Worm (Caenorhabditis elegans) whole organism, L1 larva: ENCODE results near the gene Y77E11A.23.
A peak's percentile ranks its signal among the peaks of the same experiment; 100 is the strongest.

ENCODE experiments used
- C04F5.9 ChIP-seq: sonication (generic microtip); optimal IDR thresholded peaks from 2 replicates; lab custom pipeline; 2016; ENCODE audit warnings: missing genetic modification characterization, missing compliant biosample characterization
- C16A3.4 ChIP-seq: fragments of 150-350 bp; optimal IDR thresholded peaks from 2 replicates; lab custom pipeline; 2014; ENCODE audit warnings: missing biosample characterization, missing genetic modification characterization
- C34B4.2 ChIP-seq: sonication (generic microtip); optimal IDR thresholded peaks from 2 replicates; lab custom pipeline; 2017; ENCODE audit warnings: mild to moderate bottlenecking, missing genetic modification characterization, missing compliant biosample characterization
- F16B12.6 ChIP-seq: fragments of 150-350 bp; optimal IDR thresholded peaks from 2 replicates; lab custom pipeline; 2014; ENCODE audit warnings: missing biosample characterization, missing genetic modification characterization
- alr-1 ChIP-seq: fragments of 200-800 bp; sonication (Bioruptor generic); optimal IDR thresholded peaks from 2 replicates; lab custom pipeline; 2018; ENCODE audit warnings: borderline replicate concordance, mild to moderate bottlenecking, missing genetic modification characterization, missing compliant biosample characterization
- aly-2 ChIP-seq: fragments of 150-350 bp; optimal IDR thresholded peaks from 2 replicates; lab custom pipeline; 2014; ENCODE audit warnings: missing biosample characterization, missing genetic modification characterization
- ama-1 ChIP-seq: fragments of 150-350 bp; optimal IDR thresholded peaks from 2 replicates; lab custom pipeline; 2014
- ceh-63 ChIP-seq: fragments of 200-800 bp; sonication (Bioruptor generic); optimal IDR thresholded peaks from 2 replicates; lab custom pipeline; 2018; ENCODE audit warnings: mild to moderate bottlenecking, missing genetic modification characterization, missing compliant biosample characterization
- ceh-90 ChIP-seq: sonication (generic microtip); optimal IDR thresholded peaks from 2 replicates; lab custom pipeline; 2016; ENCODE audit warnings: missing genetic modification characterization, missing compliant biosample characterization
- ces-1 ChIP-seq: fragments of 150-350 bp; optimal IDR thresholded peaks from 2 replicates; lab custom pipeline; 2014; ENCODE audit warnings: missing biosample characterization, missing genetic modification reagents, missing genetic modification characterization
- dpl-1 ChIP-seq, 3 experiments: fragments of 150-350 bp in 2 of 3; sonication (generic microtip) in 1 of 3; optimal IDR thresholded peaks; 2 replicates each; lab custom pipeline; 2014 to 2017; ENCODE audit warnings: missing biosample characterization in 3 of 3, missing genetic modification characterization in 3 of 3, missing genetic modification reagents in 3 of 3
- efl-1 ChIP-seq, 4 experiments: fragments of 150-350 bp; optimal IDR thresholded peaks in 3 of 4; peaks in 1 of 4; 1 replicate in 1 of 4; 2 replicates in 3 of 4; lab custom pipeline; 2014; ENCODE audit warnings: missing biosample characterization in 2 of 4, missing genetic modification characterization in 2 of 4, missing genetic modification reagents in 2 of 4
- egl-13 ChIP-seq: sonication (generic microtip); optimal IDR thresholded peaks from 2 replicates; lab custom pipeline; 2016; ENCODE audit warnings: missing genotype, missing genetic modification reagents, missing genetic modification characterization, missing compliant biosample characterization
- egl-27 ChIP-seq, 2 experiments: fragments of 150-350 bp in 1 of 2; sonication (generic microtip); optimal IDR thresholded peaks; 3 replicates each; lab custom pipeline; 2017 to 2018; ENCODE audit warnings: missing biosample characterization in 2 of 2, missing genetic modification characterization in 2 of 2, missing genetic modification reagents in 2 of 2
- elt-3 ChIP-seq, 6 experiments: fragments of 150-350 bp in 1 of 6; sonication (generic microtip); optimal IDR thresholded peaks; 2 replicates each; lab custom pipeline; 2017 to 2018; ENCODE audit warnings: missing biosample characterization in 6 of 6, missing genetic modification characterization in 6 of 6, inconsistent platforms in 1 of 6
- ets-5 ChIP-seq: fragments of 200-800 bp; sonication (Bioruptor generic); IDR thresholded peaks from 2 replicates; pipeline ENCODE4 v1.3.6; 2022; ENCODE audit warnings: missing genetic modification characterization, missing compliant biosample characterization
- hlh-17 ChIP-seq: fragments of 200-800 bp; sonication (Bioruptor generic); optimal IDR thresholded peaks from 2 replicates; lab custom pipeline; 2018; ENCODE audit warnings: missing genetic modification characterization, mild to moderate bottlenecking, missing compliant biosample characterization, moderate library complexity, borderline replicate concordance
- irx-1 ChIP-seq: sonication (generic microtip); optimal IDR thresholded peaks from 2 replicates; lab custom pipeline; 2016; ENCODE audit warnings: missing genetic modification characterization, missing compliant biosample characterization
- lin-14 ChIP-seq: fragments of 200-800 bp; sonication (Bioruptor generic); optimal IDR thresholded peaks from 2 replicates; lab custom pipeline; 2018; ENCODE audit warnings: mild to moderate bottlenecking, missing genetic modification characterization, moderate library complexity, missing compliant biosample characterization
- lir-3 ChIP-seq: sonication (generic microtip); optimal IDR thresholded peaks from 2 replicates; lab custom pipeline; 2016; ENCODE audit warnings: mild to moderate bottlenecking, missing genetic modification characterization, moderate library complexity, missing compliant biosample characterization; ENCODE audit not compliant: poor library complexity
- mab-9 ChIP-seq: fragments of 200-800 bp; sonication (Bioruptor generic); IDR thresholded peaks from 2 replicates; pipeline ENCODE4 v1.3.6; 2022; ENCODE audit warnings: missing genetic modification reagents, missing genetic modification characterization, missing compliant biosample characterization
- mdl-1 ChIP-seq, 2 experiments: fragments of 150-350 bp; optimal IDR thresholded peaks; 2 replicates each; lab custom pipeline; 2014 to 2017; ENCODE audit warnings: missing biosample characterization in 2 of 2, missing genetic modification characterization in 2 of 2, inconsistent platforms in 1 of 2
- mef-2 ChIP-seq: fragments of 150-350 bp; optimal IDR thresholded peaks from 2 replicates; lab custom pipeline; 2014; ENCODE audit warnings: missing biosample characterization, missing genetic modification characterization
- mep-1 ChIP-seq: fragments of 150-350 bp; optimal IDR thresholded peaks from 2 replicates; lab custom pipeline; 2014; ENCODE audit warnings: missing biosample characterization, missing genetic modification characterization
- nhr-11 ChIP-seq: fragments of 150-350 bp; optimal IDR thresholded peaks from 2 replicates; lab custom pipeline; 2014; ENCODE audit warnings: missing biosample characterization, missing genetic modification characterization
- nhr-12 ChIP-seq: sonication (generic microtip); optimal IDR thresholded peaks from 2 replicates; lab custom pipeline; 2017; ENCODE audit warnings: missing biosample characterization, missing genetic modification characterization
- nhr-19 ChIP-seq: fragments of 200-800 bp; sonication (Bioruptor generic); conservative IDR thresholded peaks from 2 replicates; pipeline ENCODE4 v1.3.6; 2022; ENCODE audit warnings: missing genetic modification characterization, missing compliant biosample characterization
- nhr-20 ChIP-seq: sonication (generic microtip); optimal IDR thresholded peaks from 2 replicates; lab custom pipeline; 2016; ENCODE audit warnings: mild to moderate bottlenecking, missing genetic modification characterization, missing compliant biosample characterization
- nhr-47 ChIP-seq: sonication (generic microtip); optimal IDR thresholded peaks from 2 replicates; lab custom pipeline; 2016; ENCODE audit warnings: mild to moderate bottlenecking, missing genetic modification characterization, moderate library complexity, missing compliant biosample characterization
- nhr-71 ChIP-seq: sonication (generic microtip); optimal IDR thresholded peaks from 2 replicates; lab custom pipeline; 2016; ENCODE audit warnings: mild to moderate bottlenecking, missing genetic modification characterization, moderate library complexity, missing compliant biosample characterization
- nhr-84 ChIP-seq: sonication (generic microtip); optimal IDR thresholded peaks from 2 replicates; lab custom pipeline; 2017; ENCODE audit warnings: missing biosample characterization, missing genetic modification characterization
- nhr-85 ChIP-seq: sonication (generic microtip); peaks from one replicate; lab custom pipeline; 2016; ENCODE audit warnings: missing genetic modification characterization, inconsistent platforms, missing compliant biosample characterization
- pqm-1 ChIP-seq: sonication (generic microtip); optimal IDR thresholded peaks from 3 replicates; lab custom pipeline; 2017; ENCODE audit warnings: missing biosample characterization, missing genetic modification characterization
- rnt-1 ChIP-seq: sonication (generic microtip); optimal IDR thresholded peaks from 2 replicates; lab custom pipeline; 2016; ENCODE audit warnings: mild to moderate bottlenecking, missing genetic modification characterization, moderate library complexity, missing compliant biosample characterization
- skn-1 ChIP-seq: fragments of 150-350 bp; optimal IDR thresholded peaks from 2 replicates; lab custom pipeline; 2014; ENCODE audit warnings: missing biosample characterization, missing genetic modification characterization
- snpc-4 ChIP-seq: fragments of 150-350 bp; optimal IDR thresholded peaks from 2 replicates; lab custom pipeline; 2014; ENCODE audit warnings: missing biosample characterization, missing genetic modification characterization
- sptf-1 ChIP-seq: fragments of 150-350 bp; optimal IDR thresholded peaks from 2 replicates; lab custom pipeline; 2014; ENCODE audit warnings: missing biosample characterization, missing genetic modification characterization
- unc-130 ChIP-seq: fragments of 150-350 bp; optimal IDR thresholded peaks from 2 replicates; lab custom pipeline; 2017; ENCODE audit warnings: missing biosample characterization, missing genetic modification characterization, inconsistent platforms
- unc-30 ChIP-seq: sonication (generic microtip); optimal IDR thresholded peaks from 2 replicates; lab custom pipeline; 2017; ENCODE audit warnings: missing biosample characterization, missing genetic modification characterization
- unc-62 ChIP-seq: fragments of 150-350 bp; optimal IDR thresholded peaks from 2 replicates; lab custom pipeline; 2014; ENCODE audit warnings: missing biosample characterization, missing genetic modification reagents, missing genetic modification characterization
- unc-98 ChIP-seq: fragments of 200-800 bp; sonication (Bioruptor generic); IDR thresholded peaks from 2 replicates; pipeline ENCODE4 v1.3.6; 2022; ENCODE audit warnings: missing genetic modification characterization, missing compliant biosample characterization
- vab-15 ChIP-seq: sonication (generic microtip); optimal IDR thresholded peaks from 2 replicates; lab custom pipeline; 2017; ENCODE audit warnings: missing genotype, mild to moderate bottlenecking, missing genetic modification characterization, missing compliant biosample characterization
- zip-4 ChIP-seq: fragments of 200-800 bp; sonication (Bioruptor generic); optimal IDR thresholded peaks from 2 replicates; lab custom pipeline; 2018; ENCODE audit warnings: mild to moderate bottlenecking, missing genetic modification characterization, moderate library complexity, missing compliant biosample characterization
- ztf-11 ChIP-seq, 2 experiments: sonication (generic microtip); optimal IDR thresholded peaks; 2 replicates each; lab custom pipeline; 2016 to 2017; ENCODE audit warnings: missing genetic modification characterization in 2 of 2, missing biosample characterization in 1 of 2, missing compliant biosample characterization in 1 of 2
- ztf-4 ChIP-seq: fragments of 150-350 bp; optimal IDR thresholded peaks from 2 replicates; lab custom pipeline; 2014; ENCODE audit warnings: missing biosample characterization, missing genetic modification characterization

Y77E11A.23 gene

ce11 chrIV:1430261-1430660 lies at the start of gene Y77E11A.23:
Gene Y77E11A.23, minus strand, starts transcription at chrIV:1430367.
- no peak for TF ChIP-seq zip-4
- no peak for TF ChIP-seq lir-3 (tag; lab: Kevin White, UChicago)
- TF ChIP-seq unc-62 (GFP tag; lab: Kevin White, UChicago), result no peak
- TF ChIP-seq, all 84 proteins: peak for 0

DNA sequence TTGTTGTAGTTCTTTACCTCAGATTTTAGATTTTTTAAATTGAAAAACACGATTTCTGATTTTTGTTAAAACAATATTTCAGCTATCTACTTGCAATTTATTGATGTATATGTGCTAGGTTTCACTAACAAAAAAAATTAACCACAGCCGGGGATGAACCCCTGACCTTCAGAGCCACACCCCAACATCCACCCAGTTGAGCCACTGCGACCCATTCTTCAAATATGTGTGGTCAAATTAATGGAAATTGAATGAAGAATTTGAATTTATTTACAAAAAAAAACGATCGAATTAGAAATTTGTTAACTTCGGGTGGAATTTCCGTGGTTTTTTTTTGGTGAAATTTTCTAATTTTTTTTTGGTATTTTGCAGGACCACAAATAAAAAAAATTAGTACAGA lies 48.5 kb upstream of the Y77E11A.23 start:
- TF ChIP-seq dpl-1 (GFP tag; optimal IDR thresholded peaks at IDR 0.05; lab: Kevin White, UChicago), result no peak
- TF ChIP-seq ceh-90, result no peak
- TF ChIP-seq mep-1 (tag; lab: Kevin White, UChicago), result no peak
- no peak for TF ChIP-seq pqm-1
- no peak for TF ChIP-seq egl-27 (tag; optimal IDR thresholded peaks at IDR 0.05; lab: Kevin White, UChicago)
- no peak for TF ChIP-seq ztf-4 (tag; lab: Kevin White, UChicago)
- TF ChIP-seq ces-1, result no peak
- TF ChIP-seq alr-1 (tag; lab: Kevin White, UChicago), result no peak
- no peak for TF ChIP-seq sptf-1
- TF ChIP-seq nhr-71 (tag; lab: Kevin White, UChicago), result no peak
- no peak for TF ChIP-seq elt-3 (tag; optimal IDR thresholded peaks at IDR 0.05; lab: Kevin White, UChicago)
- TF ChIP-seq mef-2, result no peak
- TF ChIP-seq ztf-11 (tag; optimal IDR thresholded peaks at IDR 0.05; lab: Kevin White, UChicago), result no peak
- no peak for TF ChIP-seq skn-1 (tag; lab: Kevin White, UChicago)
- no peak for TF ChIP-seq unc-130 (tag; lab: Kevin White, UChicago)
- no peak for TF ChIP-seq nhr-47 (tag; lab: Kevin White, UChicago)

DNA sequence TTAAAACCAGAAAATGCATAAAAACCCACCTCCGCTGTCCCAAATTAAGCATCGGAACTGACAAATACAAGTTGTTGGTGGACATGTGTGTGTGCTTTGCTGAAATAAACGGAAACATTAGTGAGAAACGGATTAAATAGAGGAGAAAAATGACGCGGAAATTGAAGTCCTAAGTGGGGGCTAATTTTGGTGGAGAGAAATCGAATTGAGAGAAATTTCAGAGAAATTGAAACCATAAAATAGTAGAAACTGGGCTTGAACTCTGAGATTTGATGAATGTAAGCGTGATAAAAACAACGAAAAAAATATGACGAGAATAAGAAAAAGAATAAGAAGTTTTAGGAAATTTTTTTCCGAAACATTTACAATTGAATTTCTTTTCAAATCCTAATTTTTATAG lies 44.8 kb upstream of the Y77E11A.23 start, which contains the start of gene Y77E11A.12:
Y77E11A.12 (minus strand) TSS at position 101 of the 400 bp plus-strand sequence.
- TF ChIP-seq nhr-11 (tag; lab: Kevin White, UChicago) (no peak), ceh-63 (peak; percentile 31), ztf-11 (tag; optimal IDR thresholded peaks at IDR 0.05; lab: Kevin White, UChicago) (no peak), mef-2 (no peak), unc-130 (tag; lab: Kevin White, UChicago) (no peak), mdl-1 (tag; optimal IDR thresholded peaks at IDR 0.05; lab: Kevin White, UChicago) (no peak), efl-1 (optimal IDR thresholded peaks at IDR 0.05; lab: Kevin White, UChicago) (no peak), efl-1 (GFP tag; optimal IDR thresholded peaks at IDR 0.05 in 1 of 2; lab: Kevin White, UChicago) (peak in 1 of 2 experiments; percentile 21), lin-14 (GFP tag; lab: Kevin White, UChicago) (peak; percentile 3)

DNA sequence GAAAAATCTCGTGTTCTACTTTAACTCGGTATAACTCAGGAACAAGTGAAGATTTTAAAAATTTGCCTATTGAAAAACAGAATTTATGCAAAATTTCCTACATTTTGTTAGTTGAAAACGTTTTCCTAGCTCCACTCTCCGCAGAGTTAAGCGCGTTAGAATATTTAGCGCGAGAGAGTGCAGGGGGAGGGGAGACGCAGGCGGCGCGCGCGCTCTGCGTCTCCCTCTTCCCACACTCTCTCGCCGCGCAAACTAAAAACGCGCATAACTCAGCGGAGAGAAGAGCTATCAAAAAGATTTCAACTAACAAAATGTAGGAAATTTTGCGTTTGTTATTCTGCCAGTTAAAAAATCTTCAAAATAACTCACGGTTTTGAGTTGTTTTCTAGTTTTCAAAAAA lies 42.0 kb upstream of the Y77E11A.23 start:
- TF ChIP-seq snpc-4 (tag; lab: Kevin White, UChicago), result no peak
- no peak for TF ChIP-seq efl-1 (optimal IDR thresholded peaks at IDR 0.05; lab: Kevin White, UChicago)
- no peak for TF ChIP-seq efl-1 (GFP tag; optimal IDR thresholded peaks at IDR 0.05 in 1 of 2; lab: Kevin White, UChicago)
- TF ChIP-seq vab-15 (tag; lab: Kevin White, UChicago), result no peak
- TF ChIP-seq pqm-1, result no peak
- TF ChIP-seq nhr-84, result no peak
- no peak for TF ChIP-seq nhr-20 (tag; lab: Kevin White, UChicago)
- TF ChIP-seq, all 84 proteins: peak for 0

- TF ChIP-seq ama-1 (lab: Kevin White, UChicago), result no peak
- TF ChIP-seq C34B4.2 (tag; lab: Kevin White, UChicago), result no peak
- TF ChIP-seq unc-30 (tag; lab: Kevin White, UChicago), result no peak
- TF ChIP-seq nhr-85 (tag; lab: Kevin White, UChicago), result no peak
- no peak for TF ChIP-seq F16B12.6
- no peak for TF ChIP-seq zip-4
- no peak for TF ChIP-seq unc-98 (GFP tag; lab: Robert Waterston, UW)
- TF ChIP-seq C04F5.9, result no peak
- no peak for TF ChIP-seq C16A3.4 (tag; lab: Kevin White, UChicago)
- TF ChIP-seq hlh-17 (GFP tag; lab: Kevin White, UChicago), result no peak
- TF ChIP-seq irx-1 (tag; lab: Kevin White, UChicago), result no peak
- TF ChIP-seq vab-15 (tag; lab: Kevin White, UChicago), result no peak
- no peak for TF ChIP-seq rnt-1 (tag; lab: Kevin White, UChicago)
- TF ChIP-seq ets-5 (GFP tag; lab: Robert Waterston, UW), result no peak
- TF ChIP-seq aly-2 (tag; lab: Kevin White, UChicago), result no peak
- TF ChIP-seq nhr-12, result no peak
- no peak for TF ChIP-seq egl-13 (tag; lab: Kevin White, UChicago)
- TF ChIP-seq nhr-19, result no peak
- TF ChIP-seq mab-9 (GFP tag; lab: Robert Waterston, UW), result no peak
- TF ChIP-seq elt-3 (tag; optimal IDR thresholded peaks at IDR 0.05; lab: Kevin White, UChicago), result no peak
Measured at ce11 chrIV:1470364-1470763, 40.2 kb upstream of the Y77E11A.23 start.
